Fruit fly (Drosophila melanogaster) whole organism, larva: Measurements from ENCODE around the gene Bili.

Experiments used
- noc ChIP-seq: fragments of 200-800 bp; sonication (Bioruptor generic); optimal IDR thresholded peaks from 3 replicates; lab custom pipeline; 2019; ENCODE audit warnings: missing biosample characterization, mild to moderate bottlenecking, missing genetic modification characterization, moderate library complexity

Gene Bili

dm6 chr3R:25168259-25168972 is 37.3 kb downstream of the Bili start:
- no peak for TF ChIP-seq noc (tag; lab: Kevin White, UChicago)

- TF ChIP-seq noc (tag; lab: Kevin White, UChicago) = no peak
These were observed 41.2 kb downstream of the Bili start for dm6 chr3R:25172353-25172752.

- TF ChIP-seq noc (tag; lab: Kevin White, UChicago) = no peak
These were observed 41.9 kb downstream of the Bili start for dm6 chr3R:25172976-25173375.

- no peak for TF ChIP-seq noc (tag; lab: Kevin White, UChicago)
These were observed 43.1 kb downstream of the Bili start for dm6 chr3R:25174244-25174643.

dm6 chr3R:25176517-25176916 is 45.4 kb downstream of the Bili start:
- TF ChIP-seq noc (tag; lab: Kevin White, UChicago) = no peak

- TF ChIP-seq noc (tag; lab: Kevin White, UChicago) = no peak
These were observed 46.3 kb downstream of the Bili start for dm6 chr3R:25177429-25177828.

dm6 chr3R:25178521-25178920 is 47.4 kb downstream of the Bili start:
- no peak for TF ChIP-seq noc (tag; lab: Kevin White, UChicago)

dm6 chr3R:25181424-25181823 is 50.3 kb downstream of the Bili start:
- no peak for TF ChIP-seq noc (tag; lab: Kevin White, UChicago)

- TF ChIP-seq noc (tag; lab: Kevin White, UChicago) = no peak
These were observed 52.7 kb downstream of the Bili start, which contains the start of gene dan for dm6 chr3R:25183484-25184442. Gene dan (plus strand): TSS chr3R:25184383.

- no peak for TF ChIP-seq noc (tag; lab: Kevin White, UChicago)
These were observed 53.4 kb downstream of the Bili start for dm6 chr3R:25184540-25184939.
